Fruit fly (Drosophila melanogaster): ENCODE data around the gene SNCF.

DNA sequence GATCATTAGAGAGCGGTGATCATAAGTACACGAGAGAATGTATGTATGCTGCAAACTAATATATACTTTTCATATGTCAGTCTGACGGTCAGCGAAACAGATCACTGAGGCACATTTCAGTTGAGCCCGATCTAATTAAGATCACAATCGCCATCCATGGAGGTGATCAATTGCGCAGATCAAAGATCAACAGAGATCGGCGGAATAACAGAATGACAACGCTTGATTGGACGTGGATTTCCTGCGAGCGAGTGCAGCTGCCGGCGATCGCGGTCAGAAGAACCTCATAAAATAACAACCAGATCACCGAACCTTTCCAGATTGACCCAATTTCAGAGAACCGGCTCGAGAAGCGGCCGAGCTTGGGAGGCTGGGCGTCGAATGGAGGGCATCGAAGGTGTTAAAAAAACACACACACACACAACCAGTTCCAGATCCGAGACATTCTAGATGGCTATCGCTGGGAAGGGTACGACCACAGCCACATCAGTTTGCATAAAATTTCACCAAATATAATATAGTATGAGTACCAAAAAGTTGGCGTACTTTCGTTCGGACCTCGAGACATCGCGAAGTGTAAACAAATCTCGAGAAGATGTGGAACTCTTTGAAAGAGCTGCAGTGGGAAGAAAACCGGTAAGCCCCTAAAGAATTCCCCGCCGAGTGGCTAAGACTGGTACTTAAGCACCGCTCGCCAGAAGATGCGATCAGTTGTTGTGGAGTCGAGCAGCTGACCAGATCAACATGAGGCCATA lies 3.9 kb downstream of the SNCF start, which contains the start of gene ImpL1:
- TF ChIP-seq CG8478 (optimal IDR thresholded peaks at IDR 0.05) (no peak), CTCF (optimal IDR thresholded peaks at IDR 0.05) (no peak)
